Fruit fly (Drosophila melanogaster) whole organism, embryonic: ENCODE measurements around the gene CG43630.
A peak's percentile ranks its signal among the peaks of the same experiment; 100 is the strongest.

Experiments used
- Ada2b ChIP-seq: fragments of 200-800 bp; sonication (Bioruptor generic); IDR thresholded peaks from 2 replicates; pipeline ENCODE4 v1.3.6; 2022; ENCODE audit warnings: missing biosample characterization, missing genetic modification characterization
- Adf1 ChIP-seq: fragments of 200-800 bp; sonication (Bioruptor generic); IDR thresholded peaks from 2 replicates; pipeline ENCODE4 v1.3.6; 2022; ENCODE audit warnings: missing biosample characterization, missing genetic modification characterization
- CG1024 ChIP-seq: fragments of 200-800 bp; sonication (Bioruptor generic); IDR thresholded peaks from 2 replicates; pipeline ENCODE4 v1.3.6; 2022; ENCODE audit warnings: missing biosample characterization, missing genetic modification characterization
- CG10565 ChIP-seq: fragments of 200-800 bp; sonication (Bioruptor generic); optimal IDR thresholded peaks from 3 replicates; lab custom pipeline; 2016; ENCODE audit warnings: missing biosample characterization, mild to moderate bottlenecking, missing genetic modification characterization
- CG11560 ChIP-seq: fragments of 200-800 bp; sonication (Bioruptor generic); IDR thresholded peaks from 3 replicates; pipeline ENCODE4 v1.3.6; 2022; ENCODE audit warnings: missing biosample characterization, missing genetic modification characterization
- CG12299 ChIP-seq: fragments of 200-800 bp; sonication (Bioruptor generic); optimal IDR thresholded peaks from 2 replicates; lab custom pipeline; 2018; ENCODE audit warnings: missing biosample characterization, mild to moderate bottlenecking, missing genetic modification characterization
- CG13287 ChIP-seq: fragments of 200-800 bp; sonication (Bioruptor generic); IDR thresholded peaks from 2 replicates; pipeline ENCODE4 v1.3.6; 2022; ENCODE audit warnings: missing biosample characterization, missing genetic modification characterization; ENCODE audit not compliant: partially characterized antibody
- CG14014 ChIP-seq: fragments of 200-800 bp; sonication (Bioruptor generic); IDR thresholded peaks from 2 replicates; pipeline ENCODE4 v1.3.6; 2022; ENCODE audit warnings: missing biosample characterization, missing genetic modification characterization
- CG14667 ChIP-seq: fragments of 200-800 bp; sonication (Bioruptor generic); IDR thresholded peaks from 2 replicates; pipeline ENCODE4 v1.3.6; 2022; ENCODE audit warnings: missing biosample characterization, missing genetic modification characterization
- CG1647 ChIP-seq: fragments of 200-800 bp; sonication (Bioruptor generic); optimal IDR thresholded peaks from 3 replicates; lab custom pipeline; 2016; ENCODE audit warnings: missing biosample characterization, missing genetic modification characterization
- CG16863 ChIP-seq: fragments of 200-800 bp; sonication (Bioruptor generic); optimal IDR thresholded peaks from 3 replicates; lab custom pipeline; 2016; ENCODE audit warnings: missing biosample characterization, missing genetic modification characterization
- CG1832 ChIP-seq: fragments of 200-800 bp; sonication (Bioruptor generic); optimal IDR thresholded peaks from 2 replicates; lab custom pipeline; 2017; ENCODE audit warnings: missing biosample characterization, mild to moderate bottlenecking, missing genetic modification characterization, inconsistent platforms
- CG2202 ChIP-seq: fragments of 200-800 bp; sonication (Bioruptor generic); optimal IDR thresholded peaks from 2 replicates; lab custom pipeline; 2018; ENCODE audit warnings: missing biosample characterization, mild to moderate bottlenecking, missing genetic modification characterization
- CG2889 ChIP-seq: fragments of 200-800 bp; sonication (Bioruptor generic); IDR thresholded peaks from 3 replicates; pipeline ENCODE4 v1.3.6; 2022; ENCODE audit warnings: missing biosample characterization, missing genetic modification characterization
- CG30403 ChIP-seq: fragments of 200-800 bp; sonication (Bioruptor generic); optimal IDR thresholded peaks from 3 replicates; lab custom pipeline; 2016; ENCODE audit warnings: missing biosample characterization, missing genetic modification characterization
- CG3163 ChIP-seq: fragments of 200-800 bp; sonication (Bioruptor generic); optimal IDR thresholded peaks from 3 replicates; lab custom pipeline; 2016; ENCODE audit warnings: missing biosample characterization, missing genetic modification characterization
- CG32532 ChIP-seq: fragments of 200-800 bp; sonication (Bioruptor generic); IDR thresholded peaks from 2 replicates; pipeline ENCODE4 v1.3.6; 2022; ENCODE audit warnings: missing biosample characterization, missing genetic modification characterization
- CG6765 ChIP-seq: fragments of 200-800 bp; sonication (Bioruptor generic); optimal IDR thresholded peaks from 3 replicates; lab custom pipeline; 2017; ENCODE audit warnings: missing biosample characterization, mild to moderate bottlenecking, missing genetic modification characterization
- CG6813 ChIP-seq: fragments of 200-800 bp; sonication (Bioruptor generic); optimal IDR thresholded peaks from 2 replicates; lab custom pipeline; 2017; ENCODE audit warnings: missing biosample characterization, missing genetic modification characterization, mild to moderate bottlenecking, moderate library complexity, missing genetic modification reagents
- CG7271 ChIP-seq: fragments of 200-800 bp; sonication (Bioruptor generic); optimal IDR thresholded peaks from 2 replicates; lab custom pipeline; 2018; ENCODE audit warnings: missing biosample characterization, mild to moderate bottlenecking, missing genetic modification characterization, moderate library complexity
- CG7372 ChIP-seq: fragments of 200-800 bp; sonication (Bioruptor generic); IDR thresholded peaks from 2 replicates; pipeline ENCODE4 v1.3.6; 2022; ENCODE audit warnings: missing biosample characterization, missing genetic modification characterization
- CG8281 ChIP-seq: fragments of 200-800 bp; sonication (Bioruptor generic); optimal IDR thresholded peaks from 2 replicates; lab custom pipeline; 2018; ENCODE audit warnings: missing biosample characterization, mild to moderate bottlenecking, missing genetic modification characterization, moderate library complexity
- CG9797 ChIP-seq: fragments of 200-800 bp; sonication (Bioruptor generic); optimal IDR thresholded peaks from 3 replicates; lab custom pipeline; 2018; ENCODE audit warnings: missing biosample characterization, mild to moderate bottlenecking, missing genetic modification characterization
- D19A ChIP-seq: fragments of 200-800 bp; optimal IDR thresholded peaks from 3 replicates; lab custom pipeline; 2019; ENCODE audit warnings: missing biosample characterization, mild to moderate bottlenecking, missing genetic modification characterization, moderate library complexity
- Dfd ChIP-seq, 2 experiments: fragments of >200 bp; optimal IDR thresholded peaks; 2 replicates each; lab custom pipeline; 2017; ENCODE audit warnings: missing biosample characterization in 2 of 2, missing genetic modification characterization in 2 of 2
- Gsc ChIP-seq: fragments of 200-800 bp; sonication (Bioruptor generic); IDR thresholded peaks from 2 replicates; pipeline ENCODE4 v1.3.6; 2022; ENCODE audit warnings: missing biosample characterization, missing genetic modification characterization
- Lpt ChIP-seq: fragments of >200 bp; optimal IDR thresholded peaks from 2 replicates; lab custom pipeline; 2018; ENCODE audit warnings: missing biosample characterization, missing genetic modification characterization
- Mrtf ChIP-seq: fragments of 200-800 bp; sonication (Bioruptor generic); IDR thresholded peaks from 3 replicates; pipeline ENCODE4 v1.3.6; 2022; ENCODE audit warnings: missing biosample characterization, missing genetic modification characterization
- PHDP ChIP-seq: fragments of 200-800 bp; sonication (Bioruptor generic); optimal IDR thresholded peaks from 3 replicates; lab custom pipeline; 2018; ENCODE audit warnings: missing biosample characterization, mild to moderate bottlenecking, missing genetic modification characterization, moderate library complexity
- Ptx1 ChIP-seq: fragments of 200-800 bp; sonication (Bioruptor generic); IDR thresholded peaks from 2 replicates; pipeline ENCODE4 v1.3.6; 2022; ENCODE audit warnings: missing biosample characterization, missing genetic modification characterization
- Sin3A ChIP-seq: fragments of >200 bp; optimal IDR thresholded peaks from 2 replicates; lab custom pipeline; 2018
- Sox102F ChIP-seq: fragments of 200-800 bp; sonication (Bioruptor generic); optimal IDR thresholded peaks from 2 replicates; lab custom pipeline; 2018; ENCODE audit warnings: missing biosample characterization, mild to moderate bottlenecking, missing genetic modification characterization, moderate library complexity
- YL-1 ChIP-seq: fragments of 200-800 bp; sonication (Bioruptor generic); optimal IDR thresholded peaks from 3 replicates; lab custom pipeline; 2017; ENCODE audit warnings: missing biosample characterization, mild to moderate bottlenecking, missing genetic modification characterization
- amos ChIP-seq: fragments of 200-800 bp; sonication (Bioruptor generic); IDR thresholded peaks from 2 replicates; pipeline ENCODE4 v1.3.6; 2022; ENCODE audit warnings: missing biosample characterization, missing genetic modification characterization; ENCODE audit not compliant: partially characterized antibody
- cad ChIP-seq: fragments of >200 bp; optimal IDR thresholded peaks from 2 replicates; lab custom pipeline; 2017; ENCODE audit warnings: missing biosample characterization, missing genetic modification characterization
- chinmo ChIP-seq: fragments of 200-800 bp; sonication (Bioruptor generic); IDR thresholded peaks from 4 replicates; pipeline ENCODE4 v1.3.6; 2022; ENCODE audit warnings: missing biosample characterization, missing genetic modification characterization; ENCODE audit not compliant: partially characterized antibody
- dimm ChIP-seq: fragments of 200-800 bp; sonication (Bioruptor generic); IDR thresholded peaks from 2 replicates; pipeline ENCODE4 v1.3.6; 2022; ENCODE audit warnings: missing biosample characterization, missing genetic modification characterization
- dmrt99B ChIP-seq: fragments of 200-800 bp; sonication (Bioruptor generic); optimal IDR thresholded peaks from 2 replicates; lab custom pipeline; 2018; ENCODE audit warnings: missing biosample characterization, mild to moderate bottlenecking, missing genetic modification characterization, moderate library complexity
- esg ChIP-seq: fragments of 200-800 bp; sonication (Bioruptor generic); conservative IDR thresholded peaks from 2 replicates; pipeline ENCODE4 v1.3.6; 2022; ENCODE audit warnings: missing biosample characterization, missing genetic modification characterization
- exex ChIP-seq: fragments of 200-800 bp; sonication (Bioruptor generic); optimal IDR thresholded peaks from 4 replicates; lab custom pipeline; 2018; ENCODE audit warnings: missing biosample characterization, mild to moderate bottlenecking, missing genetic modification characterization, moderate library complexity
- fd102C ChIP-seq: fragments of 200-800 bp; sonication (Bioruptor generic); optimal IDR thresholded peaks from 2 replicates; lab custom pipeline; 2018; ENCODE audit warnings: missing biosample characterization, mild to moderate bottlenecking, missing genetic modification characterization, moderate library complexity
- ftz-f1 ChIP-seq: fragments of 200-800 bp; sonication (Bioruptor generic); optimal IDR thresholded peaks from 2 replicates; lab custom pipeline; 2016; ENCODE audit warnings: missing biosample characterization, missing genetic modification characterization
- fu2 ChIP-seq: fragments of 200-800 bp; sonication (Bioruptor generic); optimal IDR thresholded peaks from 2 replicates; lab custom pipeline; 2016; ENCODE audit warnings: missing biosample characterization, missing genetic modification characterization
- hb ChIP-seq: fragments of 200-800 bp; sonication (Bioruptor generic); IDR thresholded peaks from 3 replicates; pipeline ENCODE4 v1.3.6; 2022; ENCODE audit warnings: missing biosample characterization, missing genetic modification characterization; ENCODE audit not compliant: partially characterized antibody
- lab ChIP-seq: fragments of 200-800 bp; sonication (Bioruptor generic); optimal IDR thresholded peaks from 3 replicates; lab custom pipeline; 2017; ENCODE audit warnings: missing biosample characterization, missing genetic modification characterization, mild to moderate bottlenecking, moderate library complexity, missing genetic modification reagents
- onecut ChIP-seq: fragments of 200-800 bp; sonication (Bioruptor generic); IDR thresholded peaks from 2 replicates; pipeline ENCODE4 v1.3.6; 2022; ENCODE audit warnings: missing biosample characterization, missing genetic modification characterization
- prd ChIP-seq, 3 experiments: fragments of >200 bp in 2 of 3; fragments of 200-800 bp in 1 of 3; sonication (Bioruptor generic) in 1 of 3; optimal IDR thresholded peaks in 2 of 3; IDR thresholded peaks in 1 of 3; 2 replicates in 2 of 3; 3 replicates in 1 of 3; pipeline versions ENCODE4 v1.3.6 to Lab custom; 2017 to 2022; ENCODE audit warnings: missing biosample characterization in 1 of 3, missing genetic modification characterization in 1 of 3
- vnd ChIP-seq: fragments of 200-800 bp; sonication (Bioruptor generic); IDR thresholded peaks from 3 replicates; pipeline ENCODE4 v1.3.6; 2022; ENCODE audit warnings: missing biosample characterization, missing genetic modification characterization; ENCODE audit not compliant: partially characterized antibody
- vvl ChIP-seq: fragments of 200-800 bp; sonication (Bioruptor generic); IDR thresholded peaks from 2 replicates; pipeline ENCODE4 v1.3.6; 2022; ENCODE audit warnings: missing biosample characterization, missing genetic modification characterization

CG43630 gene

DNA sequence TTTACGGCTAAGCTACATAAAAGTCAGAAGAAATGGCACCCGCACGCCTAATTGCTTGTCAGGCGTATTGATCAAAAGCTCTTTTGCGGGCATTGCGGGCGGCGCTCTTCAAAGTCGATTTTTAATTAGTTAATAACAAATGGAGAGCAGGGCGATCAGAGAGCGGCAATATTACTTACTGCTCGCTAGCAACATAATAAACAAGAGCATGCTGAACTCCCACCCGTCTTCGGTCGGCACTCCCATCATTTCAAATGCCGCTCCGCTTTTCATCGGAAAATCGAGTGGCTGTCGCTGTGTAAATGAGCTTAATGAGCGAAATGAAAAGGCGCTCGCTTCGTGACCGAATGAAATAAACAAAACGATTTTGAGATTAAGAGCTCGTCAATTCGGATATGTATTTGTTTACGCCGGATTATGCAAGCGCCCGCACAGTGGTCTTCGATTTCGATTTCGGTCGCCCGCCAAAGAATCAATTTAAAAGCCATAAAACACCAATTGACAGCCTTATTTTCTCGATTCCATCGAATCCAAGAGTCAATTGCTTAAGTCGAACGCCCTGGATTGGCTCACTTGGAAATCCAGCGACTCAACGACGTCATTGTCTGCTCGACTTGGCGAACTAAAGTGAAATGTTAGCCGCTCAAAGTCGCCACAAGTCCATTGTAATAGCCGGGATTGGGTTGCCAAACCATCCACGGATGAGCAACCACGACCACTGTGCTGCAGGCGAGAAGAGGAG is 22.4 kb downstream of the CG43630 start (continued):
- TF ChIP-seq hb (GFP tag; lab: Robert Waterston, UW) (no peak), lab (GFP tag; lab: Kevin White, UChicago) (peak; percentile 81), D19A (peak; percentile 68), CG13287 (GFP tag; lab: Robert Waterston, UW) (peak; percentile 16; the same call in 1 of the 2 replicates), CG6765 (GFP tag; lab: Kevin White, UChicago) (peak; percentile 4), Gsc (GFP tag; lab: Robert Waterston, UW) (peak; percentile 78), CG1647 (GFP tag; lab: Kevin White, UChicago) (no peak), CG16863 (GFP tag; lab: Kevin White, UChicago) (peak; percentile 84), amos (GFP tag; lab: Robert Waterston, UW) (no peak), CG7271 (tag; lab: Kevin White, UChicago) (no peak), fu2 (peak; percentile 75), CG30403 (GFP tag; lab: Kevin White, UChicago) (peak; percentile 84), vvl (GFP tag; lab: Robert Waterston, UW) (peak; percentile 77), CG1024 (GFP tag; lab: Robert Waterston, UW) (peak; percentile 45; the same call in 1 of the 2 replicates), Dfd (GFP tag; optimal IDR thresholded peaks at IDR 0.05; lab: Kevin White, UChicago) (no peak), CG12299 (tag; lab: Kevin White, UChicago) (peak; percentile 66), Ptx1 (peak; percentile 91), Adf1 (GFP tag; lab: Robert Waterston, UW) (peak; percentile 27), CG11560 (tag; lab: Robert Waterston, UW) (peak; percentile 73), CG6813 (GFP tag; lab: Kevin White, UChicago) (peak; percentile 65), CG10565 (no peak), CG2889 (GFP tag; lab: Robert Waterston, UW) (peak; percentile 62; the same call in 1 of the 3 replicates), CG7372 (GFP tag; lab: Robert Waterston, UW) (peak; percentile 84), PHDP (tag; lab: Kevin White, UChicago) (peak; percentile 87), dimm (GFP tag; lab: Robert Waterston, UW) (peak; percentile 60), fd102C (GFP tag; lab: Kevin White, UChicago) (no peak), CG8281 (tag; lab: Kevin White, UChicago) (peak; percentile 67), Lpt (GFP tag; lab: Kevin White, UChicago) (no peak), Sin3A (lab: Kevin White, UChicago) (no peak), ftz-f1 (GFP tag; lab: Kevin White, UChicago) (no peak), vnd (GFP tag; lab: Robert Waterston, UW) (no peak), chinmo (GFP tag; lab: Robert Waterston, UW) (no peak), cad (no peak), Mrtf (GFP tag; lab: Robert Waterston, UW) (peak; percentile 74), CG14014 (GFP tag; lab: Robert Waterston, UW) (peak; percentile 80), CG3163 (peak; percentile 61), YL-1 (peak; percentile 62), CG32532 (GFP tag; lab: Robert Waterston, UW) (peak; percentile 77), CG2202 (tag; lab: Kevin White, UChicago) (no peak), prd (optimal IDR thresholded peaks at IDR 0.05; lab: Kevin White, UChicago) (no peak), prd (GFP tag; IDR thresholded peaks at IDR 0.05; lab: Robert Waterston, UW) (peak; percentile 87), CG14667 (GFP tag; lab: Robert Waterston, UW) (peak; percentile 76), Sox102F (peak; percentile 95), onecut (GFP tag; lab: Robert Waterston, UW) (peak; percentile 64), Ada2b (GFP tag; lab: Robert Waterston, UW) (peak; percentile 77), CG9797 (GFP tag; lab: Kevin White, UChicago) (no peak), exex (tag; lab: Kevin White, UChicago) (peak; percentile 34), CG1832 (no peak), esg (GFP tag; lab: Robert Waterston, UW) (peak; percentile 89), dmrt99B (peak; percentile 94)
